Worm (Caenorhabditis elegans) whole organism, young adult: ENCODE results near the gene prdx-2.

Source experiments
- F22D6.2 ChIP-seq: sonication (generic microtip); optimal IDR thresholded peaks from 2 replicates; lab custom pipeline; 2016; ENCODE audit warnings: mild to moderate bottlenecking, missing genetic modification characterization, missing compliant biosample characterization
- F33H1.4 ChIP-seq: fragments of 200-800 bp; sonication (Bioruptor generic); IDR thresholded peaks from 2 replicates; pipeline ENCODE4 v1.3.6; 2022; ENCODE audit warnings: missing genetic modification reagents, missing genetic modification characterization, missing compliant biosample characterization
- F52B5.7 ChIP-seq: sonication (generic microtip); optimal IDR thresholded peaks from 2 replicates; lab custom pipeline; 2016; ENCODE audit warnings: mild to moderate bottlenecking, missing genetic modification characterization, missing compliant biosample characterization
- F55B11.4 ChIP-seq: sonication (generic microtip); optimal IDR thresholded peaks from 2 replicates; lab custom pipeline; 2016; ENCODE audit warnings: missing compliant biosample characterization, missing genetic modification characterization, borderline replicate concordance; ENCODE audit not compliant: insufficient read depth
- K11D2.4 ChIP-seq: fragments of 200-800 bp; sonication (Bioruptor generic); IDR thresholded peaks from 2 replicates; pipeline ENCODE4 v1.3.6; 2022; ENCODE audit warnings: missing genetic modification reagents, missing genetic modification characterization, missing compliant biosample characterization
- K12H6.12 ChIP-seq: fragments of 200-800 bp; sonication (Bioruptor generic); optimal IDR thresholded peaks from 2 replicates; lab custom pipeline; 2018; ENCODE audit warnings: mild to moderate bottlenecking, missing genetic modification characterization, missing compliant biosample characterization
- Y53G8AR.9 ChIP-seq: fragments of 200-800 bp; sonication (Bioruptor generic); conservative IDR thresholded peaks from 2 replicates; pipeline ENCODE4 v1.3.6; 2022; ENCODE audit warnings: missing genetic modification reagents, missing genetic modification characterization, missing compliant biosample characterization
- Y79H2A.3 ChIP-seq: fragments of 200-800 bp; sonication (Bioruptor generic); conservative IDR thresholded peaks from 2 replicates; pipeline ENCODE4 v1.3.6; 2022; ENCODE audit warnings: missing genetic modification reagents, missing genetic modification characterization, missing compliant biosample characterization
- Y95B8A.8 ChIP-seq: fragments of 200-800 bp; sonication (Bioruptor generic); IDR thresholded peaks from 2 replicates; pipeline ENCODE4 v1.3.6; 2022; ENCODE audit warnings: missing genetic modification reagents, missing genetic modification characterization, missing compliant biosample characterization
- ZK185.1 ChIP-seq: sonication (generic microtip); optimal IDR thresholded peaks from 2 replicates; lab custom pipeline; 2016; ENCODE audit warnings: mild to moderate bottlenecking, missing genetic modification characterization, missing compliant biosample characterization; ENCODE audit not compliant: poor library complexity, severe bottlenecking
- ama-1 ChIP-seq, 3 experiments: fragments of 150-350 bp in 1 of 3; sonication (generic microtip) in 2 of 3; optimal IDR thresholded peaks; 2 replicates each; lab custom pipeline; 2014 to 2018; ENCODE audit warnings: missing biosample characterization in 2 of 3, missing genetic modification characterization in 2 of 3, missing genetic modification reagents in 2 of 3
- attf-6 ChIP-seq: fragments of 200-800 bp; sonication (Bioruptor generic); IDR thresholded peaks from 2 replicates; pipeline ENCODE4 v1.3.6; 2022; ENCODE audit warnings: missing genetic modification reagents, missing genetic modification characterization, missing compliant biosample characterization
- cebp-1 ChIP-seq, 2 experiments: fragments of 200-800 bp in 1 of 2; sonication (Bioruptor generic) in 1 of 2; sonication (generic microtip) in 1 of 2; IDR thresholded peaks in 1 of 2; optimal IDR thresholded peaks in 1 of 2; 2 replicates each; pipeline versions ENCODE4 v1.3.6 to Lab custom; 2017 to 2022; ENCODE audit warnings: missing compliant biosample characterization in 2 of 2, missing genetic modification characterization in 2 of 2, mild to moderate bottlenecking in 1 of 2, missing genetic modification reagents in 1 of 2, moderate library complexity in 1 of 2
- ceh-100 ChIP-seq: fragments of 200-800 bp; sonication (Bioruptor generic); IDR thresholded peaks from 2 replicates; pipeline ENCODE4 v1.3.6; 2022; ENCODE audit warnings: missing genetic modification reagents, missing genetic modification characterization, missing compliant biosample characterization
- ceh-40 ChIP-seq: fragments of 200-800 bp; sonication (Bioruptor generic); IDR thresholded peaks from 2 replicates; pipeline ENCODE4 v1.3.6; 2022; ENCODE audit warnings: missing genetic modification characterization, missing compliant biosample characterization
- ceh-58 ChIP-seq: fragments of 200-800 bp; sonication (Bioruptor generic); IDR thresholded peaks from 2 replicates; pipeline ENCODE4 v1.3.6; 2022; ENCODE audit warnings: missing genetic modification characterization, missing compliant biosample characterization
- chd-7 ChIP-seq: sonication (generic microtip); optimal IDR thresholded peaks from 2 replicates; lab custom pipeline; 2016; ENCODE audit warnings: mild to moderate bottlenecking, missing genetic modification characterization, moderate library complexity, missing compliant biosample characterization
- die-1 ChIP-seq: sonication (generic microtip); optimal IDR thresholded peaks from 2 replicates; lab custom pipeline; 2016; ENCODE audit warnings: missing genotype, mild to moderate bottlenecking, missing genetic modification characterization, missing compliant biosample characterization
- dox-1 ChIP-seq: fragments of 200-800 bp; sonication (Bioruptor generic); IDR thresholded peaks from 2 replicates; pipeline ENCODE4 v1.3.6; 2022; ENCODE audit warnings: missing genetic modification reagents, missing genetic modification characterization, missing compliant biosample characterization
- egl-18 ChIP-seq: fragments of 200-800 bp; sonication (Bioruptor generic); IDR thresholded peaks from 2 replicates; pipeline ENCODE4 v1.3.6; 2022; ENCODE audit warnings: missing genetic modification reagents, missing genetic modification characterization, missing compliant biosample characterization
- ets-4 ChIP-seq: fragments of 200-800 bp; sonication (Bioruptor generic); optimal IDR thresholded peaks from 2 replicates; lab custom pipeline; 2018; ENCODE audit warnings: mild to moderate bottlenecking, missing genetic modification characterization, missing compliant biosample characterization
- fkh-3 ChIP-seq: sonication (generic microtip); optimal IDR thresholded peaks from 2 replicates; lab custom pipeline; 2016; ENCODE audit warnings: mild to moderate bottlenecking, missing genetic modification characterization, missing compliant biosample characterization
- hlh-12 ChIP-seq: sonication (generic microtip); optimal IDR thresholded peaks from 2 replicates; lab custom pipeline; 2016; ENCODE audit warnings: missing genetic modification characterization, missing compliant biosample characterization
- hmg-20 ChIP-seq: fragments of 200-800 bp; sonication (Bioruptor generic); IDR thresholded peaks from 2 replicates; pipeline ENCODE4 v1.3.6; 2022; ENCODE audit warnings: missing genetic modification reagents, missing genetic modification characterization, missing compliant biosample characterization
- hsf-1 ChIP-seq: fragments of 200-800 bp; sonication (Bioruptor generic); IDR thresholded peaks from 2 replicates; pipeline ENCODE4 v1.3.6; 2022; ENCODE audit warnings: missing genetic modification reagents, missing genetic modification characterization, missing compliant biosample characterization
- lag-1 ChIP-seq: fragments of 200-800 bp; sonication (Bioruptor generic); IDR thresholded peaks from 2 replicates; pipeline ENCODE4 v1.3.6; 2022; ENCODE audit warnings: missing genetic modification reagents, missing genetic modification characterization, missing compliant biosample characterization
- let-526 ChIP-seq: fragments of 200-800 bp; sonication (Bioruptor generic); IDR thresholded peaks from 2 replicates; pipeline ENCODE4 v1.3.6; 2022; ENCODE audit warnings: missing genetic modification reagents, missing genetic modification characterization, missing compliant biosample characterization
- lin-26 ChIP-seq: fragments of 200-800 bp; sonication (Bioruptor generic); IDR thresholded peaks from 2 replicates; pipeline ENCODE4 v1.3.6; 2022; ENCODE audit warnings: missing genetic modification reagents, missing genetic modification characterization, missing compliant biosample characterization
- lin-54 ChIP-seq: fragments of 200-800 bp; sonication (Bioruptor generic); optimal IDR thresholded peaks from 2 replicates; lab custom pipeline; 2018; ENCODE audit warnings: mild to moderate bottlenecking, missing genetic modification characterization, missing compliant biosample characterization
- lir-1 ChIP-seq: fragments of 200-800 bp; sonication (Bioruptor generic); conservative IDR thresholded peaks from 2 replicates; pipeline ENCODE4 v1.3.6; 2022; ENCODE audit warnings: missing genetic modification reagents, missing genetic modification characterization, missing compliant biosample characterization
- madf-3 ChIP-seq: fragments of 200-800 bp; sonication (Bioruptor generic); IDR thresholded peaks from 2 replicates; pipeline ENCODE4 v1.3.6; 2022; ENCODE audit warnings: missing genetic modification reagents, missing genetic modification characterization, missing compliant biosample characterization
- madf-6 ChIP-seq: fragments of 200-800 bp; sonication (Bioruptor generic); IDR thresholded peaks from 2 replicates; pipeline ENCODE4 v1.3.6; 2022; ENCODE audit warnings: missing genetic modification reagents, missing genetic modification characterization, missing compliant biosample characterization
- madf-8 ChIP-seq: fragments of 200-800 bp; sonication (Bioruptor generic); conservative IDR thresholded peaks from 2 replicates; pipeline ENCODE4 v1.3.6; 2022; ENCODE audit warnings: missing genetic modification reagents, missing genetic modification characterization, missing compliant biosample characterization
- mxl-1 ChIP-seq: sonication (generic microtip); optimal IDR thresholded peaks from 2 replicates; lab custom pipeline; 2016; ENCODE audit warnings: missing genetic modification characterization, missing compliant biosample characterization
- nfyb-1 ChIP-seq: fragments of 200-800 bp; sonication (Bioruptor generic); IDR thresholded peaks from 2 replicates; pipeline ENCODE4 v1.3.6; 2022; ENCODE audit warnings: missing genetic modification reagents, missing genetic modification characterization, missing compliant biosample characterization
- nhr-90 ChIP-seq: sonication (generic microtip); optimal IDR thresholded peaks from 2 replicates; lab custom pipeline; 2016; ENCODE audit warnings: missing genotype, mild to moderate bottlenecking, missing genetic modification characterization, missing compliant biosample characterization
- snpc-1.1 ChIP-seq: sonication (generic microtip); optimal IDR thresholded peaks from 2 replicates; lab custom pipeline; 2017; ENCODE audit warnings: missing genetic modification characterization, mild to moderate bottlenecking, missing compliant biosample characterization, antibody characterized with exemption, moderate library complexity, missing genotype, missing genetic modification reagents; ENCODE audit not compliant: insufficient read depth
- snpc-3.4 ChIP-seq: sonication (generic microtip); optimal IDR thresholded peaks from 2 replicates; lab custom pipeline; 2017; ENCODE audit warnings: missing genetic modification characterization, mild to moderate bottlenecking, missing compliant biosample characterization, antibody characterized with exemption, moderate library complexity, missing genotype, missing genetic modification reagents
- somi-1 ChIP-seq: fragments of 200-800 bp; sonication (Bioruptor generic); optimal IDR thresholded peaks from 2 replicates; lab custom pipeline; 2018; ENCODE audit warnings: mild to moderate bottlenecking, missing genetic modification characterization, missing compliant biosample characterization
- sptf-2 ChIP-seq: fragments of 200-800 bp; sonication (Bioruptor generic); optimal IDR thresholded peaks from 2 replicates; lab custom pipeline; 2018; ENCODE audit warnings: mild to moderate bottlenecking, missing genetic modification characterization, missing compliant biosample characterization
- tbp1 ChIP-seq: fragments of 200-800 bp; sonication (Bioruptor generic); optimal IDR thresholded peaks from 2 replicates; lab custom pipeline; 2018; ENCODE audit warnings: mild to moderate bottlenecking, missing genetic modification characterization, missing compliant biosample characterization
- zim-3 ChIP-seq: sonication (generic microtip); optimal IDR thresholded peaks from 2 replicates; lab custom pipeline; 2017; ENCODE audit warnings: mild to moderate bottlenecking, missing genetic modification characterization, moderate library complexity, missing compliant biosample characterization

The prdx-2 gene

DNA sequence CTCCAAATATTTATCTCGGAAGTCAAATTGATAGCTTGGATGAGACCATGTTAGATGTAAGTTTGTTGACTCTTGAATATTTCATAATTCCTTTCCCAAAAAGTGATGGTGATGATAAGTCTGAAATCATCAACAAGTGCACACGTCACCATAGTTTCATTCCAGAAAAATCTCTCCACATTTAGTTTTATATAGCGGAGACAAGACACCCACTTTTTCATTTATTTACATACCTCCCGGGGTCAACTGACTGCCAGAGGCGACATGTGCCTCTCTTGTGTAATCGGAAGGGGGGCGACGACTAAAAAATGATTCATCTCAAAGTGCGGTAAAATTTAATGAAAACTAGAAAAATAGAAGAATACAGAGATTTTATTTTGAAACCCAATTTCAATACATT is 39.7 kb upstream of the prdx-2 start (continued):
- TF ChIP-seq snpc-3.4 (tag; lab: Kevin White, UChicago) = no peak

ce11 chrII:5339547-5339946 is 38.4 kb upstream of the prdx-2 start:
- TF ChIP-seq lin-26 (no peak), hsf-1 (GFP tag; lab: Robert Waterston, UW) (no peak), mxl-1 (tag; lab: Kevin White, UChicago) (no peak), F22D6.2 (tag; lab: Kevin White, UChicago) (no peak), lin-54 (GFP tag; lab: Kevin White, UChicago) (no peak), lir-1 (GFP tag; lab: Robert Waterston, UW) (no peak), hmg-20 (GFP tag; lab: Robert Waterston, UW) (no peak), nfyb-1 (no peak), F52B5.7 (tag; lab: Kevin White, UChicago) (no peak), snpc-1.1 (no peak), let-526 (GFP tag; lab: Robert Waterston, UW) (no peak), snpc-3.4 (tag; lab: Kevin White, UChicago) (no peak), ceh-40 (GFP tag; lab: Robert Waterston, UW) (no peak), egl-18 (GFP tag; lab: Robert Waterston, UW) (no peak)
- TF ChIP-seq, all 124 proteins: peak for 0

- no peak for TF ChIP-seq fkh-3 (tag; lab: Kevin White, UChicago)
- no peak for TF ChIP-seq madf-8
- TF ChIP-seq attf-6 (GFP tag; lab: Robert Waterston, UW) = no peak
- TF ChIP-seq hlh-12 = no peak
- peak; percentile 71; the same call in 1 of the 2 replicates for TF ChIP-seq madf-3 (GFP tag; lab: Robert Waterston, UW)
- no peak for TF ChIP-seq nhr-90
- TF ChIP-seq chd-7 (tag; lab: Kevin White, UChicago) = peak; percentile 37
- no peak for TF ChIP-seq F55B11.4 (tag; lab: Kevin White, UChicago)
- TF ChIP-seq ets-4 (GFP tag; lab: Kevin White, UChicago) = no peak
- no peak; the same call in 1 of the 2 replicates for TF ChIP-seq cebp-1 (GFP tag; IDR thresholded peaks at IDR 0.05; lab: Robert Waterston, UW)
- TF ChIP-seq cebp-1 (tag; optimal IDR thresholded peaks at IDR 0.05; lab: Kevin White, UChicago) = peak; percentile 61
- no peak for TF ChIP-seq somi-1 (GFP tag; lab: Kevin White, UChicago)
- TF ChIP-seq Y95B8A.8 (GFP tag; lab: Robert Waterston, UW) = no peak
- TF ChIP-seq lag-1 (GFP tag; lab: Robert Waterston, UW) = no peak
- no peak for TF ChIP-seq ama-1 (optimal IDR thresholded peaks at IDR 0.05; lab: Kevin White, UChicago)
- peak in 1 of 2 experiments; percentile 19 for TF ChIP-seq ama-1 (GFP tag; optimal IDR thresholded peaks at IDR 0.05; lab: Kevin White, UChicago)
- no peak for TF ChIP-seq ceh-58
- peak; percentile 5 for TF ChIP-seq K12H6.12 (tag; lab: Kevin White, UChicago)
- TF ChIP-seq Y79H2A.3 (GFP tag; lab: Robert Waterston, UW) = no peak
- no peak for TF ChIP-seq F33H1.4
- TF ChIP-seq ceh-40 (GFP tag; lab: Robert Waterston, UW) = peak; percentile 64; the same call in 1 of the 2 replicates
- TF ChIP-seq ceh-100 (GFP tag; lab: Robert Waterston, UW) = no peak
- peak; percentile 6 for TF ChIP-seq die-1 (tag; lab: Kevin White, UChicago)
- TF ChIP-seq lir-1 (GFP tag; lab: Robert Waterston, UW) = no peak
- TF ChIP-seq tbp1 = no peak
- peak; percentile 17; the same call in 1 of the 2 replicates for TF ChIP-seq madf-6 (GFP tag; lab: Robert Waterston, UW)
- no peak for TF ChIP-seq zim-3 (tag; lab: Kevin White, UChicago)
- 0 out of 2 replicates have a peak, but pooled peaks have one; percentile 69 for TF ChIP-seq nfyb-1
- TF ChIP-seq ZK185.1 = peak; percentile 8
- TF ChIP-seq sptf-2 (GFP tag; lab: Kevin White, UChicago) = no peak
- TF ChIP-seq dox-1 = peak; percentile 58
- TF ChIP-seq Y53G8AR.9 (GFP tag; lab: Robert Waterston, UW) = no peak
- peak; percentile 37; the same call in 1 of the 2 replicates for TF ChIP-seq K11D2.4 (GFP tag; lab: Robert Waterston, UW)
These were observed 37.1 kb upstream of the prdx-2 start for ce11 chrII:5340672-5341568.
